Fruit fly (Drosophila melanogaster): ENCODE data around the gene unc-4.

The unc-4 gene

dm6 chrX:17743598-17743997 is 24.8 kb upstream of the unc-4 start:
- TF ChIP-seq Hr96 (GFP tag; optimal IDR thresholded peaks at IDR 0.05) (no peak), CG12768 (GFP tag; optimal IDR thresholded peaks at IDR 0.05) (no peak), CG5204 (GFP tag; optimal IDR thresholded peaks at IDR 0.05) (no peak), Clk (GFP tag; optimal IDR thresholded peaks at IDR 0.05) (no peak), pad (GFP tag; optimal IDR thresholded peaks at IDR 0.05) (no peak), Crg-1 (GFP tag; optimal IDR thresholded peaks at IDR 0.05) (no peak), kay (GFP tag; ENCODE audit: borderline replicate concordance) (no peak), cic (GFP tag; optimal IDR thresholded peaks at IDR 0.05) (no peak), ovo (GFP tag; optimal IDR thresholded peaks at IDR 0.05) (no peak), CG33017 (tag; optimal IDR thresholded peaks at IDR 0.05) (no peak), toe (GFP tag; optimal IDR thresholded peaks at IDR 0.05) (no peak), bab1 (GFP tag; optimal IDR thresholded peaks at IDR 0.05) (no peak), CG7045 (GFP tag; optimal IDR thresholded peaks at IDR 0.05) (no peak), tj (GFP tag; optimal IDR thresholded peaks at IDR 0.05) (no peak), CG1620 (GFP tag; optimal IDR thresholded peaks at IDR 0.05) (no peak), Mnt (GFP tag; optimal IDR thresholded peaks at IDR 0.05) (no peak), CG7101 (tag; optimal IDR thresholded peaks at IDR 0.05) (no peak), CG14711 (tag; optimal IDR thresholded peaks at IDR 0.05) (no peak), CG11617 (GFP tag; optimal IDR thresholded peaks at IDR 0.05) (no peak)

dm6 chrX:17745705-17746416 is 22.5 kb upstream of the unc-4 start:
- no peak for TF ChIP-seq Crg-1 (GFP tag; optimal IDR thresholded peaks at IDR 0.05)
- TF ChIP-seq CG12768 (GFP tag; optimal IDR thresholded peaks at IDR 0.05): no peak
- TF ChIP-seq CG33017 (tag; optimal IDR thresholded peaks at IDR 0.05): no peak

dm6 chrX:17751658-17752057 is 16.7 kb upstream of the unc-4 start:
- TF ChIP-seq kay (GFP tag; ENCODE audit: borderline replicate concordance): no peak
- peak; percentile 6 for TF ChIP-seq toe (GFP tag; optimal IDR thresholded peaks at IDR 0.05)
- peak; percentile 71 for TF ChIP-seq CG1620 (GFP tag; optimal IDR thresholded peaks at IDR 0.05)
- TF ChIP-seq CG7045 (GFP tag; optimal IDR thresholded peaks at IDR 0.05): no peak
- no peak for TF ChIP-seq CG11617 (GFP tag; optimal IDR thresholded peaks at IDR 0.05)
- TF ChIP-seq CG5204 (GFP tag; optimal IDR thresholded peaks at IDR 0.05): peak; percentile 6
- peak; percentile 40 for TF ChIP-seq tj (GFP tag; optimal IDR thresholded peaks at IDR 0.05)
- peak; percentile 33 for TF ChIP-seq pad (GFP tag; optimal IDR thresholded peaks at IDR 0.05)
- TF ChIP-seq Clk (GFP tag; optimal IDR thresholded peaks at IDR 0.05): no peak
- peak; percentile 19 for TF ChIP-seq Mnt (GFP tag; optimal IDR thresholded peaks at IDR 0.05)
- TF ChIP-seq bab1 (GFP tag; optimal IDR thresholded peaks at IDR 0.05): peak; percentile 62
- no peak for TF ChIP-seq CG33017 (tag; optimal IDR thresholded peaks at IDR 0.05)
- no peak for TF ChIP-seq CG12768 (GFP tag; optimal IDR thresholded peaks at IDR 0.05)
- TF ChIP-seq cnc (optimal IDR thresholded peaks at IDR 0.05): no peak
- no peak for TF ChIP-seq ovo (GFP tag; optimal IDR thresholded peaks at IDR 0.05)
- TF ChIP-seq CG7101 (tag; optimal IDR thresholded peaks at IDR 0.05): peak; percentile 21
- TF ChIP-seq Hr96 (GFP tag; optimal IDR thresholded peaks at IDR 0.05): peak; percentile 12
- TF ChIP-seq cic (GFP tag; optimal IDR thresholded peaks at IDR 0.05): no peak
- TF ChIP-seq CG14711 (tag; optimal IDR thresholded peaks at IDR 0.05): no peak
- TF ChIP-seq Crg-1 (GFP tag; optimal IDR thresholded peaks at IDR 0.05): peak; percentile 12

- TF ChIP-seq Hr96 (GFP tag; optimal IDR thresholded peaks at IDR 0.05): no peak
- no peak for TF ChIP-seq toe (GFP tag; optimal IDR thresholded peaks at IDR 0.05)
- TF ChIP-seq CG12768 (GFP tag; optimal IDR thresholded peaks at IDR 0.05): no peak
- TF ChIP-seq CG5204 (GFP tag; optimal IDR thresholded peaks at IDR 0.05): no peak
- no peak for TF ChIP-seq ovo (GFP tag; optimal IDR thresholded peaks at IDR 0.05)
- no peak for TF ChIP-seq cnc (optimal IDR thresholded peaks at IDR 0.05)
- no peak for TF ChIP-seq CG33017 (tag; optimal IDR thresholded peaks at IDR 0.05)
- TF ChIP-seq CG11617 (GFP tag; optimal IDR thresholded peaks at IDR 0.05): no peak
- TF ChIP-seq cic (GFP tag; optimal IDR thresholded peaks at IDR 0.05): no peak
These were observed 13.2 kb upstream of the unc-4 start for dm6 chrX:17755158-17755557.

dm6 chrX:17756845-17757244 is 11.5 kb upstream of the unc-4 start:
- TF ChIP-seq CG12768 (GFP tag; optimal IDR thresholded peaks at IDR 0.05) (no peak), ovo (GFP tag; optimal IDR thresholded peaks at IDR 0.05) (no peak), Hr96 (GFP tag; optimal IDR thresholded peaks at IDR 0.05) (no peak), Mnt (GFP tag; optimal IDR thresholded peaks at IDR 0.05) (no peak), toe (GFP tag; optimal IDR thresholded peaks at IDR 0.05) (no peak), cic (GFP tag; optimal IDR thresholded peaks at IDR 0.05) (no peak), CG5204 (GFP tag; optimal IDR thresholded peaks at IDR 0.05) (no peak)

- TF ChIP-seq pad (GFP tag; optimal IDR thresholded peaks at IDR 0.05): no peak
- no peak for TF ChIP-seq cnc (optimal IDR thresholded peaks at IDR 0.05)
- no peak for TF ChIP-seq Crg-1 (GFP tag; optimal IDR thresholded peaks at IDR 0.05)
- no peak for TF ChIP-seq CG1620 (GFP tag; optimal IDR thresholded peaks at IDR 0.05)
- no peak for TF ChIP-seq kay (GFP tag; ENCODE audit: borderline replicate concordance)
- no peak for TF ChIP-seq CG7045 (GFP tag; optimal IDR thresholded peaks at IDR 0.05)
- no peak for TF ChIP-seq Mnt (GFP tag; optimal IDR thresholded peaks at IDR 0.05)
- TF ChIP-seq tj (GFP tag; optimal IDR thresholded peaks at IDR 0.05): no peak
- TF ChIP-seq CG11617 (GFP tag; optimal IDR thresholded peaks at IDR 0.05): no peak
These were observed 7.8 kb upstream of the unc-4 start for dm6 chrX:17760522-17760921.

dm6 chrX:17762270-17762669 is 6.1 kb upstream of the unc-4 start:
- no peak for TF ChIP-seq CG33017 (tag; optimal IDR thresholded peaks at IDR 0.05)
- TF ChIP-seq cic (GFP tag; optimal IDR thresholded peaks at IDR 0.05): no peak
- TF ChIP-seq tj (GFP tag; optimal IDR thresholded peaks at IDR 0.05): no peak
- TF ChIP-seq cnc (optimal IDR thresholded peaks at IDR 0.05): no peak
- TF ChIP-seq bab1 (GFP tag; optimal IDR thresholded peaks at IDR 0.05): no peak

Data from whole organism, adult.